Worm (Caenorhabditis elegans): ENCODE results near the gene znf-598.

ce11 chrII:7022370-7023001 lies 3.1 kb upstream of the znf-598 start, which contains the start of the genes lst-6 and lst-5:
- no peak for TF ChIP-seq ceh-32 (tag; optimal IDR thresholded peaks at IDR 0.05; ENCODE audit: poor library complexity)
- TF ChIP-seq nhr-76 (tag; optimal IDR thresholded peaks at IDR 0.05), result no peak
- TF ChIP-seq madf-9 (GFP tag; conservative IDR thresholded peaks at IDR 0.05), result no peak
- TF ChIP-seq ztf-11 (tag; optimal IDR thresholded peaks at IDR 0.05), result no peak
- no peak for TF ChIP-seq nhr-10 (tag; optimal IDR thresholded peaks at IDR 0.05)
- no peak for TF ChIP-seq vab-7 (GFP tag; IDR thresholded peaks at IDR 0.05)

Measured in whole organism, L4 larva.